Fruit fly (Drosophila melanogaster) whole organism, embryonic: Measurements from ENCODE around the gene Gr93d.

Source experiments
- Atf3 ChIP-seq: fragments of 200-800 bp; sonication (Bioruptor generic); optimal IDR thresholded peaks from 3 replicates; lab custom pipeline; 2016; ENCODE audit warnings: missing biosample characterization, missing genetic modification characterization
- CG10543 ChIP-seq: fragments of 200-800 bp; sonication (Bioruptor generic); optimal IDR thresholded peaks from 3 replicates; lab custom pipeline; 2017; ENCODE audit warnings: missing biosample characterization, mild to moderate bottlenecking, missing genetic modification characterization, moderate library complexity
- CG12104 ChIP-seq: fragments of 200-800 bp; sonication (Bioruptor generic); optimal IDR thresholded peaks from 3 replicates; lab custom pipeline; 2016; ENCODE audit warnings: missing biosample characterization, missing genetic modification characterization
- CG12391 ChIP-seq: fragments of 200-800 bp; sonication (Bioruptor generic); optimal IDR thresholded peaks from 3 replicates; lab custom pipeline; 2018; ENCODE audit warnings: missing biosample characterization, mild to moderate bottlenecking, missing genetic modification characterization, moderate library complexity
- CG13624 ChIP-seq: fragments of 200-800 bp; sonication (Bioruptor generic); optimal IDR thresholded peaks from 2 replicates; lab custom pipeline; 2016; ENCODE audit warnings: missing biosample characterization, missing genetic modification characterization
- CG14965 ChIP-seq: fragments of 200-800 bp; sonication (Bioruptor generic); optimal IDR thresholded peaks from 2 replicates; lab custom pipeline; 2016; ENCODE audit warnings: missing biosample characterization, missing genetic modification characterization, borderline replicate concordance
- CG15011 ChIP-seq: fragments of 200-800 bp; sonication (Bioruptor generic); optimal IDR thresholded peaks from 3 replicates; lab custom pipeline; 2018; ENCODE audit warnings: missing biosample characterization, mild to moderate bottlenecking, missing genetic modification characterization
- CG17568 ChIP-seq: fragments of 200-800 bp; sonication (Bioruptor generic); optimal IDR thresholded peaks from 2 replicates; lab custom pipeline; 2018; ENCODE audit warnings: missing biosample characterization, mild to moderate bottlenecking, missing genetic modification characterization, moderate library complexity
- CG17802 ChIP-seq: fragments of 200-800 bp; sonication (Bioruptor generic); optimal IDR thresholded peaks from 2 replicates; lab custom pipeline; 2018; ENCODE audit warnings: missing biosample characterization, mild to moderate bottlenecking, missing genetic modification characterization, moderate library complexity
- CG18011 ChIP-seq: fragments of 200-800 bp; sonication (Bioruptor generic); optimal IDR thresholded peaks from 2 replicates; lab custom pipeline; 2017; ENCODE audit warnings: missing biosample characterization, missing genetic modification characterization, mild to moderate bottlenecking, moderate library complexity, missing genotype
- CG18262 ChIP-seq: fragments of 200-800 bp; optimal IDR thresholded peaks from 3 replicates; lab custom pipeline; 2019; ENCODE audit warnings: missing biosample characterization, mild to moderate bottlenecking, missing genetic modification characterization, moderate library complexity
- CG2129 ChIP-seq: fragments of 200-800 bp; sonication (Bioruptor generic); IDR thresholded peaks from 2 replicates; pipeline ENCODE4 v1.3.6; 2022; ENCODE audit warnings: missing biosample characterization, missing genetic modification characterization; ENCODE audit not compliant: partially characterized antibody
- CG32767 ChIP-seq: fragments of 200-800 bp; sonication (Bioruptor generic); IDR thresholded peaks from 2 replicates; pipeline ENCODE4 v1.3.6; 2022; ENCODE audit warnings: missing biosample characterization, missing genetic modification characterization
- CG33557 ChIP-seq: fragments of 200-800 bp; sonication (Bioruptor generic); optimal IDR thresholded peaks from 2 replicates; lab custom pipeline; 2019; ENCODE audit warnings: missing biosample characterization, mild to moderate bottlenecking, missing genetic modification characterization, moderate library complexity
- Chrac-16 ChIP-seq: fragments of 200-800 bp; sonication (Bioruptor generic); optimal IDR thresholded peaks from 3 replicates; lab custom pipeline; 2016; ENCODE audit warnings: missing biosample characterization, missing genetic modification characterization
- CkIIα-i1 ChIP-seq: fragments of 200-800 bp; sonication (Bioruptor generic); IDR thresholded peaks from 2 replicates; pipeline ENCODE4 v1.3.6; 2022; ENCODE audit warnings: missing biosample characterization, missing genetic modification characterization
- CoRest ChIP-seq: fragments of 200-800 bp; sonication (Bioruptor generic); optimal IDR thresholded peaks from 3 replicates; lab custom pipeline; 2018; ENCODE audit warnings: missing biosample characterization, mild to moderate bottlenecking, missing genetic modification characterization, moderate library complexity
- Dbx ChIP-seq: fragments of 200-800 bp; sonication (Bioruptor generic); IDR thresholded peaks from 3 replicates; pipeline ENCODE4 v1.3.6; 2022; ENCODE audit warnings: missing biosample characterization, missing genetic modification characterization
- Dref ChIP-seq: fragments of 200-800 bp; sonication (Bioruptor generic); IDR thresholded peaks from 2 replicates; pipeline ENCODE4 v1.3.6; 2022; ENCODE audit warnings: missing biosample characterization, missing genetic modification characterization
- E2f1 ChIP-seq: fragments of 200-800 bp; sonication (Bioruptor generic); IDR thresholded peaks from 2 replicates; pipeline ENCODE4 v1.3.6; 2022; ENCODE audit warnings: missing biosample characterization, missing genetic modification characterization
- Fer2 ChIP-seq: fragments of 200-800 bp; sonication (Bioruptor generic); optimal IDR thresholded peaks from 2 replicates; lab custom pipeline; 2018; ENCODE audit warnings: missing biosample characterization, mild to moderate bottlenecking, missing genetic modification characterization, moderate library complexity
- H2.0 ChIP-seq: fragments of 200-800 bp; sonication (Bioruptor generic); IDR thresholded peaks from 2 replicates; pipeline ENCODE4 v1.3.6; 2022; ENCODE audit warnings: missing biosample characterization, missing genetic modification characterization
- Jarid2 ChIP-seq: fragments of 200-800 bp; sonication (Bioruptor generic); optimal IDR thresholded peaks from 3 replicates; lab custom pipeline; 2017; ENCODE audit warnings: mild to moderate bottlenecking, missing biosample characterization, missing genetic modification reagents, missing genetic modification characterization
- NfI ChIP-seq: fragments of 200-800 bp; sonication (Bioruptor generic); optimal IDR thresholded peaks from 3 replicates; lab custom pipeline; 2018; ENCODE audit warnings: missing biosample characterization, mild to moderate bottlenecking, missing genetic modification characterization, moderate library complexity
- PHDP ChIP-seq: fragments of 200-800 bp; sonication (Bioruptor generic); optimal IDR thresholded peaks from 3 replicates; lab custom pipeline; 2018; ENCODE audit warnings: missing biosample characterization, mild to moderate bottlenecking, missing genetic modification characterization, moderate library complexity
- Poxn ChIP-seq: fragments of 200-800 bp; sonication (Bioruptor generic); IDR thresholded peaks from 2 replicates; pipeline ENCODE4 v1.3.6; 2022; ENCODE audit warnings: missing biosample characterization, missing genetic modification characterization
- Ptx1 ChIP-seq: fragments of 200-800 bp; sonication (Bioruptor generic); IDR thresholded peaks from 2 replicates; pipeline ENCODE4 v1.3.6; 2022; ENCODE audit warnings: missing biosample characterization, missing genetic modification characterization
- Ssrp ChIP-seq: fragments of 200-800 bp; sonication (Bioruptor generic); optimal IDR thresholded peaks from 2 replicates; lab custom pipeline; 2018; ENCODE audit warnings: missing biosample characterization, mild to moderate bottlenecking, missing genetic modification characterization, moderate library complexity
- TFAM ChIP-seq: fragments of 200-800 bp; sonication (Bioruptor generic); optimal IDR thresholded peaks from 2 replicates; lab custom pipeline; 2017; ENCODE audit warnings: missing biosample characterization, missing genetic modification characterization, inconsistent platforms
- Usf ChIP-seq: fragments of 200-800 bp; sonication (Bioruptor generic); optimal IDR thresholded peaks from 2 replicates; lab custom pipeline; 2017; ENCODE audit warnings: missing genotype, missing biosample characterization, missing genetic modification characterization
- Vsx1 ChIP-seq: fragments of 200-800 bp; sonication (Bioruptor generic); optimal IDR thresholded peaks from 2 replicates; lab custom pipeline; 2017; ENCODE audit warnings: missing biosample characterization, mild to moderate bottlenecking, missing genetic modification characterization, missing genetic modification reagents
- al ChIP-seq: fragments of 200-800 bp; sonication (Bioruptor generic); IDR thresholded peaks from 2 replicates; pipeline ENCODE4 v1.3.6; 2022; ENCODE audit warnings: missing biosample characterization, missing genetic modification characterization
- aop ChIP-seq: fragments of 200-800 bp; sonication (Bioruptor generic); IDR thresholded peaks from 2 replicates; pipeline ENCODE4 v1.3.6; 2022; ENCODE audit warnings: missing biosample characterization, missing genetic modification characterization
- caup ChIP-seq: fragments of 200-800 bp; sonication (Bioruptor generic); optimal IDR thresholded peaks from 3 replicates; lab custom pipeline; 2017; ENCODE audit warnings: missing biosample characterization, mild to moderate bottlenecking, missing genetic modification characterization, moderate library complexity; ENCODE audit not compliant: severe bottlenecking
- chm ChIP-seq: fragments of 200-800 bp; sonication (Bioruptor generic); IDR thresholded peaks from 2 replicates; pipeline ENCODE4 v1.3.6; 2022; ENCODE audit warnings: missing biosample characterization, missing genetic modification characterization
- cwo ChIP-seq: fragments of 200-800 bp; sonication (Bioruptor generic); optimal IDR thresholded peaks from 3 replicates; lab custom pipeline; 2017; ENCODE audit warnings: missing biosample characterization, missing genetic modification characterization, mild to moderate bottlenecking, moderate library complexity, missing genetic modification reagents
- gcm2 ChIP-seq: fragments of 200-800 bp; sonication (Bioruptor generic); optimal IDR thresholded peaks from 2 replicates; lab custom pipeline; 2016; ENCODE audit warnings: missing biosample characterization, missing genetic modification characterization
- gro ChIP-seq: fragments of 200-800 bp; sonication (Bioruptor generic); optimal IDR thresholded peaks from 2 replicates; lab custom pipeline; 2016; ENCODE audit warnings: missing biosample characterization, missing genetic modification characterization
- hbn ChIP-seq: fragments of 200-800 bp; sonication (Bioruptor generic); IDR thresholded peaks from 2 replicates; pipeline ENCODE4 v1.3.6; 2022; ENCODE audit warnings: missing biosample characterization, missing genetic modification characterization; ENCODE audit not compliant: partially characterized antibody
- hth ChIP-seq: fragments of >200 bp; optimal IDR thresholded peaks from 2 replicates; lab custom pipeline; 2017; ENCODE audit warnings: inconsistent platforms
- ind ChIP-seq: fragments of 200-800 bp; sonication (Bioruptor generic); optimal IDR thresholded peaks from 3 replicates; lab custom pipeline; 2016; ENCODE audit warnings: missing biosample characterization, missing genetic modification characterization
- mam ChIP-seq: fragments of 200-800 bp; sonication (Bioruptor generic); optimal IDR thresholded peaks from 3 replicates; lab custom pipeline; 2016; ENCODE audit warnings: missing biosample characterization, missing genetic modification characterization
- pfk ChIP-seq: fragments of 200-800 bp; sonication (Bioruptor generic); optimal IDR thresholded peaks from 2 replicates; lab custom pipeline; 2018; ENCODE audit warnings: missing biosample characterization, mild to moderate bottlenecking, missing genetic modification characterization, moderate library complexity
- phol ChIP-seq: fragments of 200-800 bp; sonication (Bioruptor generic); optimal IDR thresholded peaks from 3 replicates; lab custom pipeline; 2018; ENCODE audit warnings: missing biosample characterization, mild to moderate bottlenecking, missing genetic modification characterization, moderate library complexity
- repo ChIP-seq: fragments of 200-800 bp; sonication (Bioruptor generic); optimal IDR thresholded peaks from 2 replicates; lab custom pipeline; 2016; ENCODE audit warnings: missing biosample characterization, missing genetic modification characterization
- rib ChIP-seq: fragments of 200-800 bp; sonication (Bioruptor generic); IDR thresholded peaks from 2 replicates; pipeline ENCODE4 v1.3.6; 2022; ENCODE audit warnings: missing biosample characterization, missing genetic modification characterization
- sim ChIP-seq: fragments of 200-800 bp; sonication (Bioruptor generic); IDR thresholded peaks from 2 replicates; pipeline ENCODE4 v1.3.6; 2022; ENCODE audit warnings: missing biosample characterization, missing genetic modification characterization
- slou ChIP-seq: fragments of 200-800 bp; sonication (Bioruptor generic); optimal IDR thresholded peaks from 3 replicates; lab custom pipeline; 2016; ENCODE audit warnings: missing biosample characterization, missing genetic modification characterization
- sug ChIP-seq: fragments of 200-800 bp; optimal IDR thresholded peaks from 2 replicates; lab custom pipeline; 2019; ENCODE audit warnings: missing biosample characterization, mild to moderate bottlenecking, missing genetic modification characterization, moderate library complexity
- wor ChIP-seq: fragments of 200-800 bp; sonication (Bioruptor generic); IDR thresholded peaks from 2 replicates; pipeline ENCODE4 v1.3.6; 2022; ENCODE audit warnings: missing biosample characterization, missing genetic modification characterization
- yki ChIP-seq: fragments of >200 bp; optimal IDR thresholded peaks from 3 replicates; lab custom pipeline; 2018

Gr93d gene

dm6 chr3R:21823699-21824406 lies 22.6 kb downstream of the Gr93d start (continued):
- TF ChIP-seq CG12104 (GFP tag; lab: Kevin White, UChicago): peak; percentile 6
- no peak for TF ChIP-seq CG10543 (GFP tag; lab: Kevin White, UChicago)
- TF ChIP-seq CkIIα-i1 (GFP tag; lab: Robert Waterston, UW): no peak
- no peak for TF ChIP-seq CG17802 (tag; lab: Kevin White, UChicago)
- no peak for TF ChIP-seq Fer2 (tag; lab: Kevin White, UChicago)
- no peak for TF ChIP-seq pfk (GFP tag; lab: Kevin White, UChicago)
- TF ChIP-seq CG32767 (GFP tag; lab: Robert Waterston, UW): no peak
- no peak for TF ChIP-seq CG18011 (GFP tag; lab: Kevin White, UChicago)
- no peak for TF ChIP-seq hth (lab: Kevin White, UChicago)
- no peak for TF ChIP-seq gcm2 (GFP tag; lab: Kevin White, UChicago)
- peak; percentile 4 for TF ChIP-seq ind (GFP tag; lab: Kevin White, UChicago)
- TF ChIP-seq Atf3 (GFP tag; lab: Kevin White, UChicago): no peak
- no peak for TF ChIP-seq CG14965
- no peak for TF ChIP-seq CG13624 (GFP tag; lab: Kevin White, UChicago)
- no peak for TF ChIP-seq wor (GFP tag; lab: Robert Waterston, UW)
- no peak for TF ChIP-seq caup (GFP tag; lab: Kevin White, UChicago)
- no peak for TF ChIP-seq repo (GFP tag; lab: Kevin White, UChicago)
- TF ChIP-seq Usf (GFP tag; lab: Kevin White, UChicago): no peak
- TF ChIP-seq E2f1 (GFP tag; lab: Robert Waterston, UW): 0 out of 2 replicates have a peak, but pooled peaks have one; percentile 10
- no peak for TF ChIP-seq Ssrp
- no peak for TF ChIP-seq Chrac-16 (GFP tag; lab: Kevin White, UChicago)
- no peak for TF ChIP-seq H2.0 (GFP tag; lab: Robert Waterston, UW)
- TF ChIP-seq chm (GFP tag; lab: Robert Waterston, UW): no peak
- TF ChIP-seq mam (GFP tag; lab: Kevin White, UChicago): no peak
- TF ChIP-seq CG33557 (GFP tag; lab: Kevin White, UChicago): no peak
- TF ChIP-seq gro (GFP tag; lab: Kevin White, UChicago): no peak
- peak; percentile 21 for TF ChIP-seq CoRest
- TF ChIP-seq hbn: no peak
- TF ChIP-seq Ptx1 (GFP tag; lab: Robert Waterston, UW): no peak; the same call in 1 of the 2 replicates
- no peak for TF ChIP-seq aop (GFP tag; lab: Robert Waterston, UW)
- TF ChIP-seq Dref (GFP tag; lab: Robert Waterston, UW): no peak
- no peak for TF ChIP-seq Dbx
- TF ChIP-seq PHDP: no peak
- TF ChIP-seq rib (GFP tag; lab: Robert Waterston, UW): no peak
- TF ChIP-seq sug: no peak
- TF ChIP-seq Poxn: no peak
- TF ChIP-seq Vsx1: no peak
- TF ChIP-seq yki (lab: Kevin White, UChicago): no peak
- no peak for TF ChIP-seq al (GFP tag; lab: Robert Waterston, UW)
- no peak for TF ChIP-seq CG17568 (GFP tag; lab: Kevin White, UChicago)
- TF ChIP-seq CG12391: peak; percentile 46
- peak; percentile 70 for TF ChIP-seq CG18262 (tag; lab: Kevin White, UChicago)
- TF ChIP-seq TFAM: no peak
- TF ChIP-seq phol (tag; lab: Kevin White, UChicago): peak; percentile 71
- TF ChIP-seq CG2129 (GFP tag; lab: Robert Waterston, UW): no peak
- no peak for TF ChIP-seq sim (GFP tag; lab: Robert Waterston, UW)
- TF ChIP-seq slou (GFP tag; lab: Kevin White, UChicago): no peak
- peak; percentile 5 for TF ChIP-seq Jarid2
- no peak for TF ChIP-seq CG15011 (GFP tag; lab: Kevin White, UChicago)
- TF ChIP-seq cwo (GFP tag; lab: Kevin White, UChicago): peak; percentile 8
- no peak for TF ChIP-seq NfI
